Fruit fly (Drosophila melanogaster) whole organism, embryonic: Measurements from ENCODE around the gene puc.

Experiments
- Atf3 ChIP-seq: fragments of 200-800 bp; sonication (Bioruptor generic); optimal IDR thresholded peaks from 3 replicates; lab custom pipeline; 2016; ENCODE audit warnings: missing biosample characterization, missing genetic modification characterization
- Awh ChIP-seq: fragments of 200-800 bp; sonication (Bioruptor generic); IDR thresholded peaks from 2 replicates; pipeline ENCODE4, ENCODE4 v1.3.6; 2022; ENCODE audit warnings: missing biosample characterization, missing genetic modification characterization
- BEAF-32 ChIP-seq: fragments of 200-800 bp; sonication (Bioruptor generic); optimal IDR thresholded peaks from 3 replicates; lab custom pipeline; 2017; ENCODE audit warnings: missing biosample characterization, missing genetic modification characterization, mild to moderate bottlenecking, moderate library complexity, missing genetic modification reagents
- Bteb2 ChIP-seq: fragments of 200-800 bp; sonication (Bioruptor generic); optimal IDR thresholded peaks from 2 replicates; lab custom pipeline; 2016; ENCODE audit warnings: missing biosample characterization, missing genetic modification characterization
- CG14710 ChIP-seq: fragments of 200-800 bp; sonication (Bioruptor generic); optimal IDR thresholded peaks from 3 replicates; lab custom pipeline; 2019; ENCODE audit warnings: missing biosample characterization, mild to moderate bottlenecking, missing genetic modification characterization, moderate library complexity
- CG2678 ChIP-seq: fragments of 200-800 bp; sonication (Bioruptor generic); optimal IDR thresholded peaks from 3 replicates; lab custom pipeline; 2019; ENCODE audit warnings: missing biosample characterization, mild to moderate bottlenecking, missing genetic modification characterization, moderate library complexity
- CG30020 ChIP-seq: fragments of 200-800 bp; optimal IDR thresholded peaks from 2 replicates; lab custom pipeline; 2019; ENCODE audit warnings: missing biosample characterization, mild to moderate bottlenecking, missing genetic modification characterization, moderate library complexity
- CG31224 ChIP-seq: fragments of 200-800 bp; sonication (Bioruptor generic); IDR thresholded peaks from 2 replicates; pipeline ENCODE4 v1.3.6; 2022; ENCODE audit warnings: missing biosample characterization, missing genetic modification characterization
- CG32532 ChIP-seq: fragments of 200-800 bp; sonication (Bioruptor generic); IDR thresholded peaks from 2 replicates; pipeline ENCODE4 v1.3.6; 2022; ENCODE audit warnings: missing biosample characterization, missing genetic modification characterization
- CG32772 ChIP-seq: fragments of 200-800 bp; sonication (Bioruptor generic); IDR thresholded peaks from 2 replicates; pipeline ENCODE4 v1.3.6; 2022; ENCODE audit warnings: missing biosample characterization, missing genetic modification characterization
- CG3281 ChIP-seq: fragments of 200-800 bp; sonication (Bioruptor generic); optimal IDR thresholded peaks from 3 replicates; lab custom pipeline; 2017; ENCODE audit warnings: missing biosample characterization, mild to moderate bottlenecking, missing genetic modification characterization
- CG6854 ChIP-seq: fragments of 200-800 bp; sonication (Bioruptor generic); optimal IDR thresholded peaks from 3 replicates; lab custom pipeline; 2017; ENCODE audit warnings: missing biosample characterization, mild to moderate bottlenecking, missing genetic modification characterization
- CG7357 ChIP-seq: fragments of 200-800 bp; sonication (Bioruptor generic); IDR thresholded peaks from 3 replicates; pipeline ENCODE4 v1.3.6; 2022; ENCODE audit warnings: missing biosample characterization, missing genetic modification characterization
- CG7839 ChIP-seq: fragments of 200-800 bp; sonication (Bioruptor generic); optimal IDR thresholded peaks from 3 replicates; lab custom pipeline; 2018; ENCODE audit warnings: missing biosample characterization, mild to moderate bottlenecking, missing genetic modification characterization, moderate library complexity
- CG8281 ChIP-seq: fragments of 200-800 bp; sonication (Bioruptor generic); optimal IDR thresholded peaks from 2 replicates; lab custom pipeline; 2018; ENCODE audit warnings: missing biosample characterization, mild to moderate bottlenecking, missing genetic modification characterization, moderate library complexity
- CG8290 ChIP-seq, 3 experiments: fragments of 200-800 bp; sonication (Bioruptor generic); optimal IDR thresholded peaks; 2 replicates each; lab custom pipeline; 2016 to 2019; ENCODE audit warnings: missing biosample characterization in 3 of 3, missing genetic modification characterization in 3 of 3, mild to moderate bottlenecking in 2 of 3, moderate library complexity in 1 of 3
- CG8924 ChIP-seq: fragments of 200-800 bp; optimal IDR thresholded peaks from 3 replicates; lab custom pipeline; 2019; ENCODE audit warnings: missing biosample characterization, mild to moderate bottlenecking, missing genetic modification characterization, moderate library complexity
- CG9215 ChIP-seq: fragments of 200-800 bp; sonication (Bioruptor generic); IDR thresholded peaks from 2 replicates; pipeline ENCODE4 v1.3.6; 2022; ENCODE audit warnings: missing biosample characterization, missing genetic modification characterization
- Dad ChIP-seq: fragments of 200-800 bp; sonication (Bioruptor generic); optimal IDR thresholded peaks from 3 replicates; lab custom pipeline; 2016; ENCODE audit warnings: missing biosample characterization, missing genetic modification characterization
- Dek ChIP-seq: fragments of 200-800 bp; sonication (Bioruptor generic); optimal IDR thresholded peaks from 3 replicates; lab custom pipeline; 2019; ENCODE audit warnings: missing biosample characterization, mild to moderate bottlenecking, missing genetic modification characterization, moderate library complexity
- Doc2 ChIP-seq: fragments of 200-800 bp; sonication (Bioruptor generic); IDR thresholded peaks from 2 replicates; pipeline ENCODE4 v1.3.6; 2022; ENCODE audit warnings: missing biosample characterization, missing genetic modification characterization
- Dref ChIP-seq: fragments of 200-800 bp; sonication (Bioruptor generic); IDR thresholded peaks from 2 replicates; pipeline ENCODE4 v1.3.6; 2022; ENCODE audit warnings: missing biosample characterization, missing genetic modification characterization
- ERR ChIP-seq: fragments of 200-800 bp; sonication (Bioruptor generic); optimal IDR thresholded peaks from 2 replicates; lab custom pipeline; 2016; ENCODE audit warnings: missing biosample characterization, missing genetic modification characterization
- Ets65A ChIP-seq: fragments of 200-800 bp; sonication (Bioruptor generic); peaks from one replicate; lab custom pipeline; 2016; ENCODE audit warnings: missing biosample characterization, missing genetic modification characterization
- Fer3 ChIP-seq: fragments of 200-800 bp; sonication (Bioruptor generic); optimal IDR thresholded peaks from 2 replicates; lab custom pipeline; 2018; ENCODE audit warnings: missing biosample characterization, mild to moderate bottlenecking, missing genetic modification characterization, moderate library complexity
- Gug ChIP-seq: fragments of 200-800 bp; sonication (Bioruptor generic); IDR thresholded peaks from 4 replicates; pipeline ENCODE4 v1.3.6; 2022; ENCODE audit warnings: missing biosample characterization, missing genetic modification characterization
- Hr39 ChIP-seq: fragments of >200 bp; optimal IDR thresholded peaks from 2 replicates; lab custom pipeline; 2017
- Kr ChIP-seq: fragments of 200-800 bp; sonication (Bioruptor generic); optimal IDR thresholded peaks from 2 replicates; lab custom pipeline; 2017; ENCODE audit warnings: missing biosample characterization, mild to moderate bottlenecking, missing genetic modification characterization
- Oaz ChIP-seq: fragments of 200-800 bp; sonication (Bioruptor generic); IDR thresholded peaks from 2 replicates; pipeline ENCODE4 v1.3.6; 2022; ENCODE audit warnings: missing biosample characterization, missing genetic modification characterization
- Rfx ChIP-seq: fragments of 200-800 bp; sonication (Bioruptor generic); IDR thresholded peaks from 2 replicates; pipeline ENCODE4 v1.3.6; 2022; ENCODE audit warnings: missing biosample characterization, missing genetic modification characterization
- Ssrp ChIP-seq: fragments of 200-800 bp; sonication (Bioruptor generic); optimal IDR thresholded peaks from 2 replicates; lab custom pipeline; 2018; ENCODE audit warnings: missing biosample characterization, mild to moderate bottlenecking, missing genetic modification characterization, moderate library complexity
- abd-A ChIP-seq: fragments of 200-800 bp; sonication (Bioruptor generic); optimal IDR thresholded peaks from 3 replicates; lab custom pipeline; 2019; ENCODE audit warnings: missing biosample characterization, mild to moderate bottlenecking, missing genetic modification characterization, moderate library complexity
- amos ChIP-seq: fragments of 200-800 bp; sonication (Bioruptor generic); IDR thresholded peaks from 2 replicates; pipeline ENCODE4 v1.3.6; 2022; ENCODE audit warnings: missing biosample characterization, missing genetic modification characterization; ENCODE audit not compliant: partially characterized antibody
- bowl ChIP-seq: fragments of 200-800 bp; sonication (Bioruptor generic); IDR thresholded peaks from 2 replicates; pipeline ENCODE4 v1.3.6; 2022; ENCODE audit warnings: missing biosample characterization, missing genetic modification characterization
- btn ChIP-seq: fragments of 200-800 bp; sonication (Bioruptor generic); optimal IDR thresholded peaks from 2 replicates; lab custom pipeline; 2016; ENCODE audit warnings: missing biosample characterization, missing genetic modification characterization
- ci ChIP-seq: fragments of 200-800 bp; sonication (Bioruptor generic); IDR thresholded peaks from 3 replicates; pipeline ENCODE4 v1.3.6; 2022; ENCODE audit warnings: missing biosample characterization, missing genetic modification characterization
- croc ChIP-seq: fragments of 200-800 bp; sonication (Bioruptor generic); conservative IDR thresholded peaks from 3 replicates; pipeline ENCODE4 v1.3.6; 2022; ENCODE audit warnings: missing biosample characterization, missing genetic modification characterization
- crol ChIP-seq: fragments of 200-800 bp; sonication (Bioruptor generic); IDR thresholded peaks from 2 replicates; pipeline ENCODE4 v1.3.6; 2022; ENCODE audit warnings: missing biosample characterization, missing genetic modification characterization
- dan ChIP-seq: fragments of 200-800 bp; sonication (Bioruptor generic); IDR thresholded peaks from 2 replicates; pipeline ENCODE4 v1.3.6; 2022; ENCODE audit warnings: missing biosample characterization, missing genetic modification characterization
- fu2 ChIP-seq: fragments of 200-800 bp; sonication (Bioruptor generic); optimal IDR thresholded peaks from 2 replicates; lab custom pipeline; 2016; ENCODE audit warnings: missing biosample characterization, missing genetic modification characterization
- grau ChIP-seq: fragments of 200-800 bp; optimal IDR thresholded peaks from 3 replicates; lab custom pipeline; 2019; ENCODE audit warnings: missing biosample characterization, mild to moderate bottlenecking, missing genetic modification characterization, moderate library complexity
- oc ChIP-seq: fragments of 200-800 bp; sonication (Bioruptor generic); optimal IDR thresholded peaks from 2 replicates; lab custom pipeline; 2018; ENCODE audit warnings: missing biosample characterization, mild to moderate bottlenecking, missing genetic modification characterization, moderate library complexity
- pita ChIP-seq: fragments of 200-800 bp; sonication (Bioruptor generic); optimal IDR thresholded peaks from 2 replicates; lab custom pipeline; 2017; ENCODE audit warnings: missing biosample characterization, mild to moderate bottlenecking, missing genetic modification characterization
- psq ChIP-seq: fragments of 200-800 bp; sonication (Bioruptor generic); optimal IDR thresholded peaks from 2 replicates; lab custom pipeline; 2017; ENCODE audit warnings: missing biosample characterization, missing genetic modification characterization
- rib ChIP-seq: fragments of 200-800 bp; sonication (Bioruptor generic); IDR thresholded peaks from 2 replicates; pipeline ENCODE4 v1.3.6; 2022; ENCODE audit warnings: missing biosample characterization, missing genetic modification characterization
- sd ChIP-seq: fragments of 200-800 bp; sonication (Bioruptor generic); optimal IDR thresholded peaks from 3 replicates; lab custom pipeline; 2018; ENCODE audit warnings: missing biosample characterization, mild to moderate bottlenecking, missing genetic modification characterization, moderate library complexity
- sens-2 ChIP-seq: fragments of 200-800 bp; sonication (Bioruptor generic); IDR thresholded peaks from 2 replicates; pipeline ENCODE4 v1.3.6; 2022; ENCODE audit warnings: missing biosample characterization, missing genetic modification characterization
- slbo ChIP-seq: fragments of 200-800 bp; sonication (Bioruptor generic); IDR thresholded peaks from 2 replicates; pipeline ENCODE4 v1.3.6; 2022; ENCODE audit warnings: missing biosample characterization, missing genetic modification characterization
- ssp ChIP-seq: fragments of 200-800 bp; sonication (Bioruptor generic); IDR thresholded peaks from 2 replicates; pipeline ENCODE4 v1.3.6; 2022; ENCODE audit warnings: missing biosample characterization, missing genetic modification characterization

Gene puc

dm6 chr3R:8155735-8156670 is 50.9 kb downstream of the puc start (continued):
- TF ChIP-seq CG7357 (GFP tag; lab: Robert Waterston, UW) = no peak
- no peak for TF ChIP-seq pita (GFP tag; lab: Kevin White, UChicago)
- TF ChIP-seq bowl (GFP tag; lab: Robert Waterston, UW) = no peak
- TF ChIP-seq CG7839 (tag; lab: Kevin White, UChicago) = no peak
- TF ChIP-seq Fer3 (tag; lab: Kevin White, UChicago) = no peak
- no peak for TF ChIP-seq Gug
- TF ChIP-seq CG6854 (GFP tag; lab: Kevin White, UChicago) = no peak
- no peak for TF ChIP-seq Oaz (GFP tag; lab: Robert Waterston, UW)
- TF ChIP-seq CG14710 (tag; lab: Kevin White, UChicago) = peak; percentile 2
- no peak for TF ChIP-seq CG31224
- TF ChIP-seq ssp (GFP tag; lab: Robert Waterston, UW) = no peak
- TF ChIP-seq CG32772 (GFP tag; lab: Robert Waterston, UW) = no peak
- TF ChIP-seq Ssrp (tag; lab: Kevin White, UChicago) = no peak
- no peak for TF ChIP-seq grau (tag; lab: Kevin White, UChicago)
- TF ChIP-seq CG2678 (tag; lab: Kevin White, UChicago) = peak; percentile 31
- TF ChIP-seq amos = no peak
- TF ChIP-seq CG9215 (GFP tag; lab: Robert Waterston, UW) = no peak
- TF ChIP-seq CG30020 (tag; lab: Kevin White, UChicago) = no peak
- TF ChIP-seq Dad (GFP tag; lab: Kevin White, UChicago) = no peak
- no peak for TF ChIP-seq sd (tag; lab: Kevin White, UChicago)
- TF ChIP-seq Doc2 (GFP tag; lab: Robert Waterston, UW) = no peak
- TF ChIP-seq dan (GFP tag; lab: Robert Waterston, UW) = no peak
- no peak for TF ChIP-seq BEAF-32 (GFP tag; lab: Kevin White, UChicago)
- TF ChIP-seq psq = no peak
- TF ChIP-seq Dref = no peak
- no peak for TF ChIP-seq sens-2 (GFP tag; lab: Robert Waterston, UW)
- TF ChIP-seq Bteb2 (GFP tag; lab: Kevin White, UChicago) = no peak
- no peak for TF ChIP-seq fu2
- no peak for TF ChIP-seq Hr39 (lab: Kevin White, UChicago)

dm6 chr3R:8157247-8157646 is 52.1 kb downstream of the puc start:
- TF ChIP-seq Ets65A (GFP tag; lab: Kevin White, UChicago) (peak; percentile 19), ci (no peak), slbo (GFP tag; lab: Robert Waterston, UW) (0 out of 2 replicates have a peak, but pooled peaks have one; percentile 4), crol (GFP tag; lab: Robert Waterston, UW) (peak; percentile 63)

- TF ChIP-seq Dek (no peak), Awh (GFP tag; lab: Robert Waterston, UW) (peak; percentile 88), ERR (GFP tag; lab: Kevin White, UChicago) (no peak), Kr (no peak), CG8290 (GFP tag; optimal IDR thresholded peaks at IDR 0.05; lab: Kevin White, UChicago) (no peak), CG8290 (tag; optimal IDR thresholded peaks at IDR 0.05; lab: Kevin White, UChicago) (no peak), CG8281 (tag; lab: Kevin White, UChicago) (no peak), CG2678 (tag; lab: Kevin White, UChicago) (no peak), btn (GFP tag; lab: Kevin White, UChicago) (no peak), CG8924 (no peak), CG3281 (GFP tag; lab: Kevin White, UChicago) (no peak), CG9215 (GFP tag; lab: Robert Waterston, UW) (no peak), Atf3 (GFP tag; lab: Kevin White, UChicago) (no peak), CG32532 (no peak), oc (tag; lab: Kevin White, UChicago) (peak; percentile 57), abd-A (peak; percentile 1), Rfx (no peak), CG7839 (tag; lab: Kevin White, UChicago) (no peak), croc (GFP tag; lab: Robert Waterston, UW) (no peak), rib (GFP tag; lab: Robert Waterston, UW) (no peak)
Observed at dm6 chr3R:8158328-8158727, 53.2 kb downstream of the puc start.
